Worm (Caenorhabditis elegans) whole organism, L1 larva: ENCODE data around the gene rpl-23.

Source experiments
- aha-1 ChIP-seq: fragments of 150-350 bp; optimal IDR thresholded peaks from 2 replicates; lab custom pipeline; 2014; ENCODE audit warnings: missing biosample characterization, missing genetic modification characterization
- alr-1 ChIP-seq: fragments of 200-800 bp; sonication (Bioruptor generic); optimal IDR thresholded peaks from 2 replicates; lab custom pipeline; 2018; ENCODE audit warnings: borderline replicate concordance, mild to moderate bottlenecking, missing genetic modification characterization, missing compliant biosample characterization
- blmp-1 ChIP-seq: fragments of 150-350 bp; optimal IDR thresholded peaks from 2 replicates; lab custom pipeline; 2014; ENCODE audit warnings: missing biosample characterization, missing genetic modification characterization
- ceh-88 ChIP-seq: fragments of 200-800 bp; sonication (Bioruptor generic); IDR thresholded peaks from 2 replicates; pipeline ENCODE4 v1.3.6; 2022; ENCODE audit warnings: missing genetic modification characterization, missing compliant biosample characterization
- efl-1 ChIP-seq, 4 experiments: fragments of 150-350 bp; optimal IDR thresholded peaks in 3 of 4; peaks in 1 of 4; 1 replicate in 1 of 4; 2 replicates in 3 of 4; lab custom pipeline; 2014; ENCODE audit warnings: missing biosample characterization in 2 of 4, missing genetic modification characterization in 2 of 4, missing genetic modification reagents in 2 of 4
- fkh-10 ChIP-seq: sonication (generic microtip); optimal IDR thresholded peaks from 2 replicates; lab custom pipeline; 2017; ENCODE audit warnings: missing biosample characterization, missing genetic modification reagents, missing genetic modification characterization
- hlh-17 ChIP-seq: fragments of 200-800 bp; sonication (Bioruptor generic); optimal IDR thresholded peaks from 2 replicates; lab custom pipeline; 2018; ENCODE audit warnings: missing genetic modification characterization, mild to moderate bottlenecking, missing compliant biosample characterization, moderate library complexity, borderline replicate concordance
- hpl-2 ChIP-seq: fragments of 150-350 bp; optimal IDR thresholded peaks from 2 replicates; lab custom pipeline; 2014; ENCODE audit warnings: missing biosample characterization, missing genetic modification reagents, missing genetic modification characterization
- isw-1 ChIP-seq: fragments of 200-800 bp; sonication (Bioruptor generic); IDR thresholded peaks from 2 replicates; pipeline ENCODE4 v1.3.6; 2022; ENCODE audit warnings: missing genetic modification characterization, missing compliant biosample characterization
- lir-3 ChIP-seq: sonication (generic microtip); optimal IDR thresholded peaks from 2 replicates; lab custom pipeline; 2016; ENCODE audit warnings: mild to moderate bottlenecking, missing genetic modification characterization, moderate library complexity, missing compliant biosample characterization; ENCODE audit not compliant: poor library complexity
- mef-2 ChIP-seq: fragments of 150-350 bp; optimal IDR thresholded peaks from 2 replicates; lab custom pipeline; 2014; ENCODE audit warnings: missing biosample characterization, missing genetic modification characterization
- nhr-28 ChIP-seq: fragments of 150-350 bp; optimal IDR thresholded peaks from 2 replicates; lab custom pipeline; 2014; ENCODE audit warnings: missing biosample characterization, missing genetic modification characterization
- nhr-47 ChIP-seq: sonication (generic microtip); optimal IDR thresholded peaks from 2 replicates; lab custom pipeline; 2016; ENCODE audit warnings: mild to moderate bottlenecking, missing genetic modification characterization, moderate library complexity, missing compliant biosample characterization
- skn-1 ChIP-seq: fragments of 150-350 bp; optimal IDR thresholded peaks from 2 replicates; lab custom pipeline; 2014; ENCODE audit warnings: missing biosample characterization, missing genetic modification characterization
- snu-23 ChIP-seq: sonication (generic microtip); optimal IDR thresholded peaks from 2 replicates; lab custom pipeline; 2016; ENCODE audit warnings: missing genetic modification characterization, missing compliant biosample characterization
- unc-86 ChIP-seq: sonication (generic microtip); optimal IDR thresholded peaks from 2 replicates; lab custom pipeline; 2016; ENCODE audit warnings: missing genetic modification characterization, missing compliant biosample characterization
- unc-98 ChIP-seq: fragments of 200-800 bp; sonication (Bioruptor generic); IDR thresholded peaks from 2 replicates; pipeline ENCODE4 v1.3.6; 2022; ENCODE audit warnings: missing genetic modification characterization, missing compliant biosample characterization
- vab-15 ChIP-seq: sonication (generic microtip); optimal IDR thresholded peaks from 2 replicates; lab custom pipeline; 2017; ENCODE audit warnings: missing genotype, mild to moderate bottlenecking, missing genetic modification characterization, missing compliant biosample characterization

The rpl-23 gene

DNA sequence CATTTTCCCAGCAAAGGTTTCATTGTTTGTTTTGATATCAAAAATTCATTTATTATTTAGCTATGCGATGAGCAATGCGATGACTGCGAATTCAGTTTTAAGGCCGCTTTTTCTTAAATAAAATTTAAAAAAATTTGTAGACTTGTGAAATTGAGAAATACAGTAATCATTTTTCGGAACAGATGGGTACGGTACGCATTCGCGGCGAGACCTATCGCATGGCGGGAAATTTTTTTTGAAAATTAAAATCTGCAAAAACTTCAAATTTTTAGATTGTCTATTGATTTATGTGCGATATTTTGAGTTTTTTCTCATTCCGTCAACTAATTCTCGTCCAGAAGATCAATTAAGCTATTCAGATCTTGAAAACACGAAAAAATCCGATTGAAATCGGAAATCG, 42.4 kb downstream of the rpl-23 start:
- TF ChIP-seq hpl-2 (GFP tag; lab: Kevin White, UChicago) (no peak), nhr-28 (tag; lab: Kevin White, UChicago) (no peak), mef-2 (no peak), nhr-47 (tag; lab: Kevin White, UChicago) (no peak), isw-1 (GFP tag; lab: Robert Waterston, UW) (no peak), skn-1 (tag; lab: Kevin White, UChicago) (no peak), alr-1 (tag; lab: Kevin White, UChicago) (no peak), fkh-10 (no peak), hlh-17 (GFP tag; lab: Kevin White, UChicago) (no peak), unc-98 (no peak), snu-23 (GFP tag; lab: Kevin White, UChicago) (no peak), lir-3 (tag; lab: Kevin White, UChicago) (no peak), unc-86 (no peak)

ce11 chrIII:5660976-5661375, 45.0 kb downstream of the rpl-23 start, which contains the start of gene F54E7.6:
Gene F54E7.6, minus strand, starts transcription at chrIII:5661085.
- TF ChIP-seq aha-1 (tag; lab: Kevin White, UChicago) (no peak), ceh-88 (GFP tag; lab: Robert Waterston, UW) (no peak), blmp-1 (peak; percentile 25)

ce11 chrIII:5656941-5657340, 49.0 kb downstream of the rpl-23 start, which contains the start of gene sdz-21:
Gene sdz-21, minus strand, starts transcription at chrIII:5657041.
- TF ChIP-seq efl-1 (optimal IDR thresholded peaks at IDR 0.05; lab: Kevin White, UChicago) (no peak), efl-1 (GFP tag; optimal IDR thresholded peaks at IDR 0.05 in 1 of 2; lab: Kevin White, UChicago) (peak in 1 of 2 experiments; percentile 8), vab-15 (tag; lab: Kevin White, UChicago) (no peak)
